Fruit fly (Drosophila melanogaster) whole organism, embryonic: ENCODE measurements around the gene Vps4.
A peak's percentile ranks its signal among the peaks of the same experiment; 100 is the strongest.

Experiments used
- Abd-B ChIP-seq: fragments of 200-800 bp; sonication (Bioruptor generic); optimal IDR thresholded peaks from 2 replicates; lab custom pipeline; 2018; ENCODE audit warnings: missing biosample characterization, mild to moderate bottlenecking, missing genetic modification characterization, moderate library complexity
- CG10274 ChIP-seq: fragments of 200-800 bp; sonication (Bioruptor generic); optimal IDR thresholded peaks from 3 replicates; lab custom pipeline; 2017; ENCODE audit warnings: missing biosample characterization, mild to moderate bottlenecking, missing genetic modification characterization
- CG11695 ChIP-seq: fragments of 200-800 bp; sonication (Bioruptor generic); IDR thresholded peaks from 3 replicates; pipeline ENCODE4 v1.3.6; 2022; ENCODE audit warnings: missing biosample characterization, missing genetic modification characterization
- CG17612 ChIP-seq: fragments of 200-800 bp; sonication (Bioruptor generic); IDR thresholded peaks from 2 replicates; pipeline ENCODE4 v1.3.6; 2022; ENCODE audit warnings: missing biosample characterization, missing genetic modification characterization
- CG3163 ChIP-seq: fragments of 200-800 bp; sonication (Bioruptor generic); optimal IDR thresholded peaks from 3 replicates; lab custom pipeline; 2016; ENCODE audit warnings: missing biosample characterization, missing genetic modification characterization
- HHEX ChIP-seq: fragments of 200-800 bp; sonication (Bioruptor generic); optimal IDR thresholded peaks from 3 replicates; lab custom pipeline; 2017; ENCODE audit warnings: missing biosample characterization, mild to moderate bottlenecking, missing genetic modification characterization, missing genetic modification reagents
- Taf1 ChIP-seq: fragments of 200-800 bp; sonication (Bioruptor generic); IDR thresholded peaks from 2 replicates; pipeline ENCODE4 v1.3.6; 2022; ENCODE audit warnings: missing biosample characterization, missing genetic modification characterization
- h ChIP-seq: fragments of >200 bp; optimal IDR thresholded peaks from 2 replicates; lab custom pipeline; 2017
- inv ChIP-seq: fragments of 200-800 bp; sonication (Bioruptor generic); IDR thresholded peaks from 2 replicates; pipeline ENCODE4 v1.3.6; 2022; ENCODE audit warnings: missing biosample characterization, missing genetic modification characterization; ENCODE audit not compliant: partially characterized antibody
- lab ChIP-seq: fragments of 200-800 bp; sonication (Bioruptor generic); optimal IDR thresholded peaks from 3 replicates; lab custom pipeline; 2017; ENCODE audit warnings: missing biosample characterization, missing genetic modification characterization, mild to moderate bottlenecking, moderate library complexity, missing genetic modification reagents
- nerfin-2 ChIP-seq: fragments of 200-800 bp; sonication (Bioruptor generic); IDR thresholded peaks from 2 replicates; pipeline ENCODE4 v1.3.6; 2022; ENCODE audit warnings: missing biosample characterization, missing genetic modification characterization; ENCODE audit not compliant: partially characterized antibody

- no peak for TF ChIP-seq h
- peak; percentile 77 for TF ChIP-seq CG10274 (GFP tag; lab: Kevin White, UChicago)
- TF ChIP-seq lab (GFP tag; lab: Kevin White, UChicago), result peak; percentile 94
- peak; percentile 93 for TF ChIP-seq CG11695 (GFP tag; lab: Robert Waterston, UW)
- TF ChIP-seq CG3163 (GFP tag; lab: Kevin White, UChicago), result peak; percentile 72
- no peak for TF ChIP-seq nerfin-2 (GFP tag; lab: Robert Waterston, UW)
- peak; percentile 93 for TF ChIP-seq Taf1
- TF ChIP-seq inv, result no peak
- peak; percentile 92 for TF ChIP-seq CG17612 (GFP tag; lab: Robert Waterston, UW)
- TF ChIP-seq HHEX, result peak; percentile 91
- peak; percentile 99 for TF ChIP-seq Abd-B
Observed at dm6 chrX:17880269-17880889, 27.1 kb upstream of the Vps4 start.
